Fruit fly (Drosophila melanogaster) whole organism, prepupa: ENCODE data around the gene emc.

ENCODE experiments used
- CG10631 ChIP-seq: fragments of 200-800 bp; sonication (Bioruptor generic); optimal IDR thresholded peaks from 2 replicates; lab custom pipeline; 2016; ENCODE audit warnings: missing biosample characterization, missing genetic modification characterization
- CG10669 ChIP-seq: fragments of 200-800 bp; sonication (Bioruptor generic); optimal IDR thresholded peaks from 3 replicates; lab custom pipeline; 2018; ENCODE audit warnings: missing biosample characterization, mild to moderate bottlenecking, missing genetic modification characterization, moderate library complexity
- CG11294 ChIP-seq: fragments of 200-800 bp; sonication (Bioruptor generic); IDR thresholded peaks from 2 replicates; pipeline ENCODE4 v1.3.6; 2022; ENCODE audit warnings: missing biosample characterization, missing genetic modification characterization
- CG11762 ChIP-seq: fragments of 200-800 bp; sonication (Bioruptor generic); optimal IDR thresholded peaks from 3 replicates; lab custom pipeline; 2016; ENCODE audit warnings: missing biosample characterization, missing genetic modification characterization; ENCODE audit not compliant: insufficient read depth
- CG11902 ChIP-seq: fragments of 200-800 bp; sonication (Bioruptor generic); optimal IDR thresholded peaks from 3 replicates; lab custom pipeline; 2016; ENCODE audit warnings: missing biosample characterization, missing genetic modification characterization
- CG15336 ChIP-seq: fragments of 200-800 bp; sonication (Bioruptor generic); IDR thresholded peaks from 2 replicates; pipeline ENCODE4 v1.3.6; 2022; ENCODE audit warnings: missing biosample characterization, missing genetic modification characterization
- CG3032 ChIP-seq: fragments of 200-800 bp; optimal IDR thresholded peaks from 2 replicates; lab custom pipeline; 2019; ENCODE audit warnings: missing biosample characterization, mild to moderate bottlenecking, missing genetic modification characterization, moderate library complexity
- CG32006 ChIP-seq: fragments of 200-800 bp; sonication (Bioruptor generic); optimal IDR thresholded peaks from 3 replicates; lab custom pipeline; 2017; ENCODE audit warnings: missing biosample characterization, mild to moderate bottlenecking, missing genetic modification characterization
- CG34406 ChIP-seq: fragments of 200-800 bp; sonication (Bioruptor generic); optimal IDR thresholded peaks from 3 replicates; lab custom pipeline; 2016; ENCODE audit warnings: missing biosample characterization, missing genetic modification characterization
- CG3919 ChIP-seq: fragments of 200-800 bp; sonication (Bioruptor generic); optimal IDR thresholded peaks from 3 replicates; lab custom pipeline; 2016; ENCODE audit warnings: missing biosample characterization, missing genetic modification characterization
- CG4318 ChIP-seq: fragments of 200-800 bp; sonication (Bioruptor generic); optimal IDR thresholded peaks from 3 replicates; lab custom pipeline; 2017; ENCODE audit warnings: missing biosample characterization, mild to moderate bottlenecking, missing genetic modification characterization
- CG6163 ChIP-seq: fragments of 200-800 bp; sonication (Bioruptor generic); IDR thresholded peaks from 3 replicates; pipeline ENCODE4 v1.3.6; 2022; ENCODE audit warnings: missing biosample characterization, missing genetic modification characterization
- CG6276 ChIP-seq: fragments of 200-800 bp; sonication (Bioruptor generic); optimal IDR thresholded peaks from 2 replicates; lab custom pipeline; 2017; ENCODE audit warnings: missing biosample characterization, mild to moderate bottlenecking, missing genetic modification characterization
- CG6792 ChIP-seq: fragments of 200-800 bp; sonication (Bioruptor generic); optimal IDR thresholded peaks from 3 replicates; lab custom pipeline; 2016; ENCODE audit warnings: missing biosample characterization, missing genetic modification characterization
- CG6808 ChIP-seq: fragments of 200-800 bp; sonication (Bioruptor generic); optimal IDR thresholded peaks from 3 replicates; lab custom pipeline; 2017; ENCODE audit warnings: missing biosample characterization, missing genetic modification characterization, mild to moderate bottlenecking, moderate library complexity, missing genetic modification reagents
- CG6854 ChIP-seq: fragments of 200-800 bp; sonication (Bioruptor generic); optimal IDR thresholded peaks from 2 replicates; lab custom pipeline; 2017; ENCODE audit warnings: missing biosample characterization, mild to moderate bottlenecking, missing genetic modification characterization
- CG7368 ChIP-seq: fragments of 200-800 bp; sonication (Bioruptor generic); optimal IDR thresholded peaks from 3 replicates; lab custom pipeline; 2016; ENCODE audit warnings: missing biosample characterization, missing genetic modification characterization
- CG8119 ChIP-seq: fragments of 200-800 bp; sonication (Bioruptor generic); IDR thresholded peaks from 3 replicates; pipeline ENCODE4 v1.3.6; 2022; ENCODE audit warnings: missing biosample characterization, missing genetic modification characterization
- CG8319 ChIP-seq: fragments of 200-800 bp; sonication (Bioruptor generic); optimal IDR thresholded peaks from 3 replicates; lab custom pipeline; 2016; ENCODE audit warnings: missing biosample characterization, missing genetic modification characterization
- CG8632 ChIP-seq: fragments of 200-800 bp; sonication (Bioruptor generic); optimal IDR thresholded peaks from 3 replicates; lab custom pipeline; 2016; ENCODE audit warnings: missing biosample characterization, missing genetic modification characterization
- Eip75B ChIP-seq: fragments of 200-800 bp; sonication (Bioruptor generic); optimal IDR thresholded peaks from 3 replicates; lab custom pipeline; 2016; ENCODE audit warnings: missing biosample characterization, missing genetic modification characterization
- Eip78C ChIP-seq: fragments of 200-800 bp; sonication (Bioruptor generic); peaks from one replicate; lab custom pipeline; 2016; ENCODE audit warnings: missing biosample characterization, missing genetic modification characterization
- Ets21C ChIP-seq: fragments of 200-800 bp; sonication (Bioruptor generic); optimal IDR thresholded peaks from 3 replicates; lab custom pipeline; 2016; ENCODE audit warnings: missing biosample characterization, missing genetic modification characterization
- Ets96B ChIP-seq: fragments of 200-800 bp; optimal IDR thresholded peaks from 2 replicates; lab custom pipeline; 2019; ENCODE audit warnings: missing biosample characterization, mild to moderate bottlenecking, missing genetic modification characterization, moderate library complexity
- Gug ChIP-seq: fragments of 200-800 bp; sonication (Bioruptor generic); IDR thresholded peaks from 2 replicates; pipeline ENCODE4 v1.3.6; 2022; ENCODE audit warnings: missing biosample characterization, missing genetic modification characterization
- Hr38 ChIP-seq: sonication (Bioruptor generic); optimal IDR thresholded peaks from 2 replicates; lab custom pipeline; 2016; ENCODE audit warnings: missing biosample characterization, missing genetic modification characterization
- Hr39 ChIP-seq: fragments of 200-800 bp; sonication (Bioruptor generic); optimal IDR thresholded peaks from 2 replicates; lab custom pipeline; 2016; ENCODE audit warnings: missing biosample characterization, missing genetic modification characterization
- Hr4 ChIP-seq: fragments of 200-800 bp; sonication (Bioruptor generic); optimal IDR thresholded peaks from 3 replicates; lab custom pipeline; 2016; ENCODE audit warnings: missing biosample characterization, missing genetic modification characterization
- Met ChIP-seq: fragments of 200-800 bp; sonication (Bioruptor generic); optimal IDR thresholded peaks from 3 replicates; lab custom pipeline; 2016; ENCODE audit warnings: missing biosample characterization, missing genetic modification characterization
- OdsH ChIP-seq: fragments of 200-800 bp; sonication (Bioruptor generic); optimal IDR thresholded peaks from 3 replicates; lab custom pipeline; 2016; ENCODE audit warnings: missing biosample characterization, missing genetic modification characterization
- Sox15 ChIP-seq: fragments of 200-800 bp; sonication (Bioruptor generic); optimal IDR thresholded peaks from 3 replicates; lab custom pipeline; 2016; ENCODE audit warnings: missing biosample characterization, missing genetic modification characterization
- achi ChIP-seq: fragments of 200-800 bp; sonication (Bioruptor generic); optimal IDR thresholded peaks from 3 replicates; lab custom pipeline; 2016; ENCODE audit warnings: missing biosample characterization, missing genetic modification characterization
- acj6 ChIP-seq: fragments of 200-800 bp; sonication (Bioruptor generic); optimal IDR thresholded peaks from 3 replicates; lab custom pipeline; 2016; ENCODE audit warnings: missing biosample characterization, missing genetic modification characterization
- dac ChIP-seq: fragments of 200-800 bp; sonication (Bioruptor generic); optimal IDR thresholded peaks from 2 replicates; lab custom pipeline; 2017; ENCODE audit warnings: missing biosample characterization, mild to moderate bottlenecking, missing genetic modification characterization
- eg ChIP-seq: fragments of 200-800 bp; sonication (Bioruptor generic); IDR thresholded peaks from 3 replicates; pipeline ENCODE4 v1.3.6; 2022; ENCODE audit warnings: missing biosample characterization, missing genetic modification characterization
- fkh ChIP-seq: fragments of 200-800 bp; sonication (Bioruptor generic); optimal IDR thresholded peaks from 3 replicates; lab custom pipeline; 2017; ENCODE audit warnings: missing biosample characterization, mild to moderate bottlenecking, missing genetic modification characterization, moderate library complexity
- lz ChIP-seq: fragments of 200-800 bp; sonication (Bioruptor generic); optimal IDR thresholded peaks from 3 replicates; lab custom pipeline; 2016; ENCODE audit warnings: missing biosample characterization, missing genetic modification characterization
- net ChIP-seq: fragments of 200-800 bp; sonication (Bioruptor generic); optimal IDR thresholded peaks from 3 replicates; lab custom pipeline; 2016; ENCODE audit warnings: missing biosample characterization, missing genetic modification characterization
- pdm3 ChIP-seq: fragments of 200-800 bp; sonication (Bioruptor generic); optimal IDR thresholded peaks from 3 replicates; lab custom pipeline; 2016; ENCODE audit warnings: missing biosample characterization, missing genetic modification characterization
- salr ChIP-seq, 2 experiments: fragments of 200-800 bp; sonication (Bioruptor generic); optimal IDR thresholded peaks; 3 replicates each; lab custom pipeline; 2016 to 2018; ENCODE audit warnings: missing biosample characterization in 2 of 2, missing genetic modification characterization in 2 of 2, mild to moderate bottlenecking in 1 of 2
- spab ChIP-seq: fragments of 200-800 bp; sonication (Bioruptor generic); optimal IDR thresholded peaks from 2 replicates; lab custom pipeline; 2017; ENCODE audit warnings: missing biosample characterization, mild to moderate bottlenecking, missing genetic modification characterization, missing genetic modification reagents
- ss ChIP-seq, 2 experiments: fragments of 200-800 bp; sonication (Bioruptor generic); optimal IDR thresholded peaks; 2 replicates in 1 of 2; 3 replicates in 1 of 2; lab custom pipeline; 2017 to 2018; ENCODE audit warnings: mild to moderate bottlenecking in 2 of 2, missing biosample characterization in 2 of 2, missing genetic modification characterization in 2 of 2, moderate library complexity in 1 of 2
- svp ChIP-seq: fragments of 200-800 bp; sonication (Bioruptor generic); peaks from one replicate; lab custom pipeline; 2016; ENCODE audit warnings: missing biosample characterization, missing genetic modification characterization
- topi ChIP-seq: fragments of 200-800 bp; sonication (Bioruptor generic); optimal IDR thresholded peaks from 3 replicates; lab custom pipeline; 2016; ENCODE audit warnings: missing biosample characterization, missing genetic modification characterization
- vri ChIP-seq: fragments of 200-800 bp; sonication (Bioruptor generic); optimal IDR thresholded peaks from 3 replicates; lab custom pipeline; 2016; ENCODE audit warnings: missing biosample characterization, mild to moderate bottlenecking, missing genetic modification characterization

emc gene

DNA sequence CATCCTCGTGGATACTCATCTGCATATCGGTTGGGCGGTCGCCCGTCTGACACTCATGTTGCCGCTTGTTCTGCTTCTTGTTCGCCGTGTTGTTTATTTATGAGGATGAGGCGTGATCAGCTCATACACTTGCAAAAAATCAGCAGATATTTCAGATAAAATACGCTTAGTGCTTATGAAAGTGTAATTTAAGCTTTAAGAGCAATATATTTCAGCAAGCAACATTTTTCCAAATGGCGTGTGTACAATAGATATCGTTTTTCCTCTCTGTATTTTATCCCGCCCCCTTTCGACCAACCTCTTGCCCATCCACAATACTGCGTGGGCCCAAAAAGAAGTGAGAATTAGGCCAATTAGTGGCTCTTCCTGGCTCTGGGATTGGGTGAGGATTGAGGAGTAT is 23.0 kb downstream of the emc start (continued):
- TF ChIP-seq CG6163 (GFP tag; lab: Robert Waterston, UW) (peak; percentile 74), Hr38 (GFP tag; lab: Kevin White, UChicago) (no peak), fkh (GFP tag; lab: Kevin White, UChicago) (no peak), svp (GFP tag; lab: Kevin White, UChicago) (peak; percentile 88), CG3032 (peak; percentile 35), CG34406 (GFP tag; lab: Kevin White, UChicago) (peak; percentile 36), CG11762 (no peak), lz (GFP tag; lab: Kevin White, UChicago) (peak; percentile 62), Sox15 (GFP tag; lab: Kevin White, UChicago) (peak; percentile 1), ss (GFP tag; optimal IDR thresholded peaks at IDR 0.05; lab: Kevin White, UChicago) (peak in 1 of 2 experiments; percentile 22), Hr39 (GFP tag; lab: Kevin White, UChicago) (peak; percentile 72), CG6792 (GFP tag; lab: Kevin White, UChicago) (peak; percentile 60), CG10669 (GFP tag; lab: Kevin White, UChicago) (peak; percentile 46)

DNA sequence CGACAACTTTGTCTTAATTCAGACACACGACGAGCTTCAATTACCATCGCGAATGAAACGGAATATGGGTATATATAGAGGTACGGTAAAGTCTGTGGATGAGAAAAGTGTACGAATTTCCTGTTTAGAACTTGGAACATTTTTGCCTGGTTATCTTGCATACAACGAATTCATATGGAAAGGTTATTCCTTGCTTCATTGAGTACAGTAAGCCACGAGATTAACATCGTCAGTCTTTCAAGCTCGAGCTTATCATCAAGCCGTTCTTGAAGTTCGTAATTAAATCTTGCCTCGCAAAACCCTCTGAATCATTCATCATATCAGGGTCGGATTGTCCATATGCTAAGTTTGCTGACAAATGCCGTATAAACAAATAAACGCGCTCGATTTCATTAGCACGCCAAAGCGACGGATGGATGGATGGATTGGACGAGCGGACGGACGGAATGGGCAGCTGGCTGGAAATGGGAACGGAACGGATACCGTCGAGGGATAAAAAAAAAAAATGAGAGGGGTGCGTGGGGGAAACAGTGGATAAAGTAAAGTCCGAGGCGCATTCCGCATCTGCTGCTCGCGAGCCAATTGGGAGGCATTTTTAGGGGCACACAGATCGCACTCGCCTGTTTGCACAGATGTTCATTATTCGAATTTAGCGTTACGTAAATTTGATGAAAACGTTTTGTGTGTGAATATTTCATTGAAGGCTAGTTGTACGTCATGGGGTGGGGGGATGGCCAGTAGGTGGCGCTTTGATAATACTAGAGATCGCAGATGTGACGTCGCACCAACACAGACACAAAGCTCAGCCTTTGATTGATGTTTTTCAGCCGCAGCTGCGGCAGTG is 25.2 kb downstream of the emc start:
- TF ChIP-seq svp (GFP tag; lab: Kevin White, UChicago) (peak; percentile 69), CG6808 (GFP tag; lab: Kevin White, UChicago) (no peak), spab (GFP tag; lab: Kevin White, UChicago) (no peak), Eip78C (GFP tag; lab: Kevin White, UChicago) (peak; percentile 5), fkh (GFP tag; lab: Kevin White, UChicago) (peak; percentile 46), CG6854 (peak; percentile 14), vri (GFP tag; lab: Kevin White, UChicago) (peak; percentile 5), CG10631 (GFP tag; lab: Kevin White, UChicago) (no peak)

DNA sequence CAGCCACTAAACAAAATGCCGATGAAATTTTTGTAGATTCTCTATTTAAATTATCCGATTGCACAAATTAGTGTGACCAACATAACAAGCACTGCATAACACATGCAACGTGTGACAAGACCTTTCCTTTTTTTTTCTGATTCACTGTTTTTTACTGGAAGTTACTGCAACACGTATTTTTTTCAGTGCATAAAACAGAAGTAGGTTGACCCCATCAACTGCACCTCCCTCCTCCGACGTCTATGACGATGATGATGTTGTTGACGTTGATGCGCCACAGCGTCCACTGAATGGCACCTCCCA is 25.8 kb downstream of the emc start:
- TF ChIP-seq Eip75B (GFP tag; lab: Kevin White, UChicago) (no peak), net (GFP tag; lab: Kevin White, UChicago) (peak; percentile 46), OdsH (GFP tag; lab: Kevin White, UChicago) (peak; percentile 55), spab (GFP tag; lab: Kevin White, UChicago) (peak; percentile 15), Ets21C (GFP tag; lab: Kevin White, UChicago) (no peak), CG11294 (GFP tag; lab: Robert Waterston, UW) (peak; percentile 71), CG32006 (GFP tag; lab: Kevin White, UChicago) (peak; percentile 76), Eip78C (GFP tag; lab: Kevin White, UChicago) (peak; percentile 80), CG3919 (GFP tag; lab: Kevin White, UChicago) (peak; percentile 51), acj6 (GFP tag; lab: Kevin White, UChicago) (peak; percentile 43), CG6276 (GFP tag; lab: Kevin White, UChicago) (peak; percentile 53), CG34406 (GFP tag; lab: Kevin White, UChicago) (peak; percentile 34), pdm3 (GFP tag; lab: Kevin White, UChicago) (peak; percentile 45), CG11762 (peak; percentile 7), CG15336 (GFP tag; lab: Robert Waterston, UW) (peak; percentile 44), CG4318 (GFP tag; lab: Kevin White, UChicago) (peak; percentile 49), CG11902 (GFP tag; lab: Kevin White, UChicago) (peak; percentile 8), lz (GFP tag; lab: Kevin White, UChicago) (no peak), Hr39 (GFP tag; lab: Kevin White, UChicago) (no peak), CG6792 (GFP tag; lab: Kevin White, UChicago) (no peak), CG8632 (GFP tag; lab: Kevin White, UChicago) (no peak), CG7368 (GFP tag; lab: Kevin White, UChicago) (peak; percentile 27), achi (GFP tag; lab: Kevin White, UChicago) (peak; percentile 40), CG6854 (no peak), CG8119 (GFP tag; lab: Robert Waterston, UW) (peak; percentile 54), Hr4 (GFP tag; lab: Kevin White, UChicago) (peak; percentile 66), dac (GFP tag; lab: Kevin White, UChicago) (peak; percentile 19), CG6163 (GFP tag; lab: Robert Waterston, UW) (peak; percentile 69), salr (GFP tag; optimal IDR thresholded peaks at IDR 0.05; lab: Kevin White, UChicago) (peak in 1 of 2 experiments; percentile 23), topi (GFP tag; lab: Kevin White, UChicago) (no peak), eg (GFP tag; lab: Robert Waterston, UW) (peak; percentile 83), Met (GFP tag; lab: Kevin White, UChicago) (peak; percentile 17), svp (GFP tag; lab: Kevin White, UChicago) (peak; percentile 27), Sox15 (GFP tag; lab: Kevin White, UChicago) (no peak), ss (GFP tag; optimal IDR thresholded peaks at IDR 0.05; lab: Kevin White, UChicago) (no peak), CG8319 (no peak), CG10669 (GFP tag; lab: Kevin White, UChicago) (peak; percentile 27), Gug (peak; percentile 75), Ets96B (tag; lab: Kevin White, UChicago) (peak; percentile 36)
